Fruit fly (Drosophila melanogaster): ENCODE measurements around the gene Cpr35B.

Cpr35B gene

DNA sequence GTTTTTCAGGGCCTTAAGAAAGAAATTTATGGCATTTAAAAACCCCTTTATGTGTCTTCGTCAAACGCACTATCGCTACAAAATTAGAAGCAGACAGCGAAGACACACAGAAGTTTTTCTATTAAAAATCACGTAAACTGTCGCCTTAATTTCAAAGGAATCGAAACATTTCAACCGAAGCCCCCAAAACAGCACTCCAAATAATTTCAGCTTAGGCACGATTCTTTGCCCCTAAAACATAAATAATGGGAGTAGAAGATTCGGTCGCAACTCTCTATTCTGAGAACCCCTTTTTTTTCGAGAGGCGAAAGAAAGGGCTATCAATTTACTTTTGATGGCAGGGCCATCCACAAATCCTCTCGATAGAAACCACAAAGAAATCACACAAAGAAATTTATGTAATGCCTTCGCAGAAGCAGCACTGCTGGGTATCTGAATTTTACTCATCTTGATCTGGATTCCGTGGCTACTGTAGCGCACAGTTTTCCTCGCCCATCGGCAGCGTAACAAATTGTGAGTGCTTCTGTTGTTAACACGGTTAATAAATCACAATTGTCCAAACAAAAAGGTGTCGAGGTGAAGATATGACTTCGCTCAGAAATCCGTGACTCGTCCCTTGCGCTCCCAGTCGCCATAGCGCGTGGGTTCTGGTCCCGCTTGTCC, 25.0 kb upstream of the Cpr35B start:
- TF ChIP-seq cyc (GFP tag; optimal IDR thresholded peaks at IDR 0.05) (no peak), CG8632 (GFP tag; optimal IDR thresholded peaks at IDR 0.05) (no peak), Met (GFP tag; optimal IDR thresholded peaks at IDR 0.05) (no peak), svp (GFP tag) (no peak), CG8319 (GFP tag; optimal IDR thresholded peaks at IDR 0.05) (no peak), Ets96B (tag; optimal IDR thresholded peaks at IDR 0.05) (no peak), CG10669 (GFP tag; optimal IDR thresholded peaks at IDR 0.05) (no peak), lz (GFP tag; optimal IDR thresholded peaks at IDR 0.05) (no peak), Eip78C (GFP tag) (no peak), ss (GFP tag; optimal IDR thresholded peaks at IDR 0.05) (no peak), fd85E (GFP tag; optimal IDR thresholded peaks at IDR 0.05) (no peak), Gug (GFP tag; IDR thresholded peaks at IDR 0.05) (no peak), Lpt (GFP tag; optimal IDR thresholded peaks at IDR 0.05) (no peak), acj6 (GFP tag; optimal IDR thresholded peaks at IDR 0.05) (no peak), vri (GFP tag; optimal IDR thresholded peaks at IDR 0.05) (no peak), CG32006 (GFP tag; optimal IDR thresholded peaks at IDR 0.05) (no peak), CG34406 (GFP tag; optimal IDR thresholded peaks at IDR 0.05) (no peak)

DNA sequence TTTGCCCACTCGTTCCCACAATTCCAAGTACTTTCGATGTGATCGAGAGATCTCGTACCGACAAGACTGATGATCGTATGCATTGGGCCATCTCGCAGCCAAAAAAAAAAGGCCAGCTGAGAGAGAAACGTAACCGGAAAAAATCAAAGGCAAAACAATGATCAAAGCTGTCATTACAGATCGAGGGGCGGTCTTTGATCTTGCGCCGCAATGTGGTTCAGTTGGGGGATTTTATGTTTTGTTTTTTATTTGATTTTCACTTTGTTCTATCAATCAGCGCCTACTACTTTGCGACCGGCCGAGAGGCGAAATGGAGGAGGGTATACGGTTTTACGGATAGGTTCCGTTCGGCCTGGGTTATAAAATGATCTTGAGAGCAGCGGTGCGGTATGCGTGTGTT, 23.8 kb upstream of the Cpr35B start:
- TF ChIP-seq fkh (GFP tag; optimal IDR thresholded peaks at IDR 0.05): peak; percentile 20
- TF ChIP-seq Eip93F (GFP tag; optimal IDR thresholded peaks at IDR 0.05): no peak

DNA sequence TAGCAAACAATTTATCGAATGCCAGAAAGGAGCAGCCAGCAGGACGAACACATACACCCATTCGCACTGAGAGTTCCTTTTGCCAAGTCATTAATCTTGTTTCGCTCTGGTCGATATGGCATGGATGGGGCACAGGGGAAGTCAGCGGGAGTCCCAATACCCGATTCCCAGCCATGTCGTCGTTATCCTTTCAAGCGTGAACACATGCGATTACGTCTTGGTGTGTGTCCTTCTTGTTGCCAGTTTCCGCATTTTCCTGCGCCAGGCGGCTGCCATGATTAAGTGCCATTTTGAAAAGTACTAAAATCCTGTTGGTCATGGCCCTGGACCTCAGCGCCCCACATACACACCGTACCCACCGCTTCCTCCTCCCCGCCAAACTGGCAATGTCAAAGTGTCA, 22.6 kb upstream of the Cpr35B start:
- no peak for TF ChIP-seq Smox (GFP tag; optimal IDR thresholded peaks at IDR 0.05)
- TF ChIP-seq Ets21C (GFP tag; optimal IDR thresholded peaks at IDR 0.05): no peak
- no peak for TF ChIP-seq CG11902 (GFP tag; optimal IDR thresholded peaks at IDR 0.05)
- no peak for TF ChIP-seq lz (GFP tag; optimal IDR thresholded peaks at IDR 0.05)
- TF ChIP-seq CG3919 (GFP tag; optimal IDR thresholded peaks at IDR 0.05): no peak
- TF ChIP-seq Eip78C (GFP tag): no peak
- TF ChIP-seq acj6 (GFP tag; optimal IDR thresholded peaks at IDR 0.05): no peak
- no peak for TF ChIP-seq Eip93F (GFP tag; optimal IDR thresholded peaks at IDR 0.05)
- TF ChIP-seq CG3032 (tag; optimal IDR thresholded peaks at IDR 0.05): no peak
- TF ChIP-seq achi (GFP tag; optimal IDR thresholded peaks at IDR 0.05): no peak
- no peak for TF ChIP-seq CG6276 (GFP tag; optimal IDR thresholded peaks at IDR 0.05)
- no peak for TF ChIP-seq salr (GFP tag; optimal IDR thresholded peaks at IDR 0.05)
- TF ChIP-seq Gug (GFP tag; IDR thresholded peaks at IDR 0.05): no peak
- no peak for TF ChIP-seq CG6163 (GFP tag; IDR thresholded peaks at IDR 0.05)
- TF ChIP-seq eg (GFP tag; IDR thresholded peaks at IDR 0.05): no peak

DNA sequence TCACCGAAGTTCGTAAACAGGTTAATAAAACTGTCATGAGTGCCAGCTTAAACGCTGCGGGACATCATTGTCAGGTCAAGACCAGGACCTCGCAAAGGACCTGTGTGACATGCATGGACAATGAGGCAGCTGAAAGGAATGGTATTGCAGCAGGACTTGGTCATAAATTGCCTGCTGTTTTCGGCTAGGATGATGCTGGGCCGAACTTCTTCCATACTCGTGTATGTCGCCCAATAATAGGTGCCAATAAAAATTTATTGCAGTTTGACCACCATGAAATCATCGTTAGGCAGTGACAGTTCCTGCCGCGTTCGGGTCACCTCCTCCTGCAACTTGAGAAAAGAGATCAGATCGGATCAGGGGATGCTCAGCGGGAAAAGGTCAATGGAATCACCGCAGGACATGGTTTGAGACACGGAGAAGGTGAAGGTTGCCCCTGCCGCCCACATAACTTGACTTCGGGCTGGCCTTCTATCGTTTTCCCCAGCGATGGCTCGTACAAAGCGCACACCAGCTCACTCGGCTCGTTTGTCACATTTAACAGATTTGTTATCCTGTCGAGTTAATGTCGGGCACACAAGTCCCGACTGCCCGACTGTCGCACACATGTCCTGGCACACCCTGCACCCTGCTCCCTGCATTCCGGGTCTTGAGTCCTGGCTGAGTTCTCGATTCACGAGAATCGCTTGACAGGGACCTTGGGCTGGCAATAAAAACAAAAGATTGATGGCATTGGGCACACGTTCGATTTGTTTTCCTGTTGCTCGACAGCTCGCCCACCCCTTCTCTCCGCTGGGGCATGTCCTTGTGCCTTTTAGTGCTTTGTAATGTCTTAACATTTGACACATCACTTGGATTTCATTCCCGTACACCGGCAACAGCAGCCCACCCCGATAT, 20.8 kb upstream of the Cpr35B start:
- TF ChIP-seq CG16779 (tag; optimal IDR thresholded peaks at IDR 0.05) (no peak), CG10669 (GFP tag; optimal IDR thresholded peaks at IDR 0.05) (no peak), CG3032 (tag; optimal IDR thresholded peaks at IDR 0.05) (no peak), Blimp-1 (GFP tag; optimal IDR thresholded peaks at IDR 0.05) (no peak), net (GFP tag; optimal IDR thresholded peaks at IDR 0.05) (no peak), CG3919 (GFP tag; optimal IDR thresholded peaks at IDR 0.05) (no peak), acj6 (GFP tag; optimal IDR thresholded peaks at IDR 0.05) (no peak), Hr38 (GFP tag; optimal IDR thresholded peaks at IDR 0.05) (no peak), Lpt (GFP tag; optimal IDR thresholded peaks at IDR 0.05) (no peak), CG9139 (GFP tag; optimal IDR thresholded peaks at IDR 0.05) (no peak), CG8632 (GFP tag; optimal IDR thresholded peaks at IDR 0.05) (no peak), CG6792 (GFP tag; optimal IDR thresholded peaks at IDR 0.05) (no peak)

Data from whole organism, prepupa.